Worm (Caenorhabditis elegans): ENCODE data around the gene ent-5.

The ent-5 gene

ce11 chrX:4673165-4673756 is 24.3 kb upstream of the ent-5 start, which contains the start of gene tmem-135:
tmem-135 (plus strand) TSS chrX:4673706.
- TF ChIP-seq klf-2 (GFP tag; conservative IDR thresholded peaks at IDR 0.05) (no peak), cog-1 (tag; optimal IDR thresholded peaks at IDR 0.05) (no peak), T22C8.4 (GFP tag; IDR thresholded peaks at IDR 0.05) (no peak)

ce11 chrX:4671837-4672236 is 22.8 kb upstream of the ent-5 start:
- TF ChIP-seq tab-1 (GFP tag; IDR thresholded peaks at IDR 0.05), result no peak
- no peak for TF ChIP-seq cog-1 (tag; optimal IDR thresholded peaks at IDR 0.05)
- TF ChIP-seq ref-1 (GFP tag; conservative IDR thresholded peaks at IDR 0.05), result no peak
- no peak for TF ChIP-seq klf-2 (GFP tag; conservative IDR thresholded peaks at IDR 0.05)
- TF ChIP-seq flt-1 (GFP tag; IDR thresholded peaks at IDR 0.05), result no peak
- no peak for TF ChIP-seq med-1 (GFP tag; optimal IDR thresholded peaks at IDR 0.05; ENCODE audit: insufficient read depth)
- TF ChIP-seq ztf-23 (GFP tag; IDR thresholded peaks at IDR 0.05), result no peak
- TF ChIP-seq ztf-29 (GFP tag; IDR thresholded peaks at IDR 0.05), result no peak
- TF ChIP-seq T22C8.4 (GFP tag; IDR thresholded peaks at IDR 0.05), result no peak

- TF ChIP-seq med-1 (GFP tag; optimal IDR thresholded peaks at IDR 0.05; ENCODE audit: insufficient read depth) (no peak), tab-1 (GFP tag; IDR thresholded peaks at IDR 0.05) (no peak), klf-2 (GFP tag; conservative IDR thresholded peaks at IDR 0.05) (no peak), ztf-29 (GFP tag; IDR thresholded peaks at IDR 0.05) (no peak)
Observed at ce11 chrX:4667788-4668187, 18.8 kb upstream of the ent-5 start, which contains the start of gene mfsd-12. mfsd-12 (plus strand) TSS chrX:4668088.

ce11 chrX:4664649-4665048 is 15.7 kb upstream of the ent-5 start:
- TF ChIP-seq cog-1 (tag; optimal IDR thresholded peaks at IDR 0.05) (no peak), ztf-23 (GFP tag; IDR thresholded peaks at IDR 0.05) (no peak), ref-1 (GFP tag; conservative IDR thresholded peaks at IDR 0.05) (no peak), flt-1 (GFP tag; IDR thresholded peaks at IDR 0.05) (no peak), ztf-29 (GFP tag; IDR thresholded peaks at IDR 0.05) (no peak), med-1 (GFP tag; optimal IDR thresholded peaks at IDR 0.05; ENCODE audit: insufficient read depth) (no peak), T22C8.4 (GFP tag; IDR thresholded peaks at IDR 0.05) (no peak), tab-1 (GFP tag; IDR thresholded peaks at IDR 0.05) (no peak), klf-2 (GFP tag; conservative IDR thresholded peaks at IDR 0.05) (no peak)

ce11 chrX:4662964-4663684 is 14.1 kb upstream of the ent-5 start:
- TF ChIP-seq ztf-23 (GFP tag; IDR thresholded peaks at IDR 0.05) (no peak), klf-2 (GFP tag; conservative IDR thresholded peaks at IDR 0.05) (no peak)

- TF ChIP-seq ztf-29 (GFP tag; IDR thresholded peaks at IDR 0.05), result no peak
- no peak for TF ChIP-seq klf-2 (GFP tag; conservative IDR thresholded peaks at IDR 0.05)
- no peak for TF ChIP-seq T22C8.4 (GFP tag; IDR thresholded peaks at IDR 0.05)
- no peak for TF ChIP-seq med-1 (GFP tag; optimal IDR thresholded peaks at IDR 0.05; ENCODE audit: insufficient read depth)
- no peak for TF ChIP-seq tab-1 (GFP tag; IDR thresholded peaks at IDR 0.05)
- TF ChIP-seq cog-1 (tag; optimal IDR thresholded peaks at IDR 0.05), result no peak
- TF ChIP-seq ref-1 (GFP tag; conservative IDR thresholded peaks at IDR 0.05), result no peak
- no peak for TF ChIP-seq ztf-23 (GFP tag; IDR thresholded peaks at IDR 0.05)
- no peak for TF ChIP-seq flt-1 (GFP tag; IDR thresholded peaks at IDR 0.05)
Observed at ce11 chrX:4662293-4662825, 13.4 kb upstream of the ent-5 start.

ce11 chrX:4660268-4660880 is 11.4 kb upstream of the ent-5 start, which contains the start of gene nhr-45:
nhr-45 (minus strand) TSS chrX:4660318.
- TF ChIP-seq ztf-23 (GFP tag; IDR thresholded peaks at IDR 0.05), result no peak
- TF ChIP-seq tab-1 (GFP tag; IDR thresholded peaks at IDR 0.05), result no peak
- TF ChIP-seq flt-1 (GFP tag; IDR thresholded peaks at IDR 0.05), result no peak
- no peak for TF ChIP-seq med-1 (GFP tag; optimal IDR thresholded peaks at IDR 0.05; ENCODE audit: insufficient read depth)
- no peak for TF ChIP-seq ref-1 (GFP tag; conservative IDR thresholded peaks at IDR 0.05)
- TF ChIP-seq ztf-29 (GFP tag; IDR thresholded peaks at IDR 0.05), result no peak
- TF ChIP-seq cog-1 (tag; optimal IDR thresholded peaks at IDR 0.05), result no peak
- no peak for TF ChIP-seq T22C8.4 (GFP tag; IDR thresholded peaks at IDR 0.05)
- TF ChIP-seq klf-2 (GFP tag; conservative IDR thresholded peaks at IDR 0.05), result no peak

ce11 chrX:4658706-4659105 is 9.7 kb upstream of the ent-5 start:
- TF ChIP-seq ztf-23 (GFP tag; IDR thresholded peaks at IDR 0.05), result no peak
- TF ChIP-seq cog-1 (tag; optimal IDR thresholded peaks at IDR 0.05), result no peak
- TF ChIP-seq T22C8.4 (GFP tag; IDR thresholded peaks at IDR 0.05), result no peak
- TF ChIP-seq ref-1 (GFP tag; conservative IDR thresholded peaks at IDR 0.05), result no peak
- no peak for TF ChIP-seq flt-1 (GFP tag; IDR thresholded peaks at IDR 0.05)
- TF ChIP-seq klf-2 (GFP tag; conservative IDR thresholded peaks at IDR 0.05), result no peak
- TF ChIP-seq med-1 (GFP tag; optimal IDR thresholded peaks at IDR 0.05; ENCODE audit: insufficient read depth), result no peak
- no peak for TF ChIP-seq ztf-29 (GFP tag; IDR thresholded peaks at IDR 0.05)
- TF ChIP-seq tab-1 (GFP tag; IDR thresholded peaks at IDR 0.05), result no peak

- TF ChIP-seq flt-1 (GFP tag; IDR thresholded peaks at IDR 0.05) (no peak), T22C8.4 (GFP tag; IDR thresholded peaks at IDR 0.05) (no peak)
Observed at ce11 chrX:4658303-4658702, 9.3 kb upstream of the ent-5 start.

ce11 chrX:4657577-4657976 is 8.6 kb upstream of the ent-5 start:
- TF ChIP-seq ref-1 (GFP tag; conservative IDR thresholded peaks at IDR 0.05), result no peak
- no peak for TF ChIP-seq cog-1 (tag; optimal IDR thresholded peaks at IDR 0.05)
- TF ChIP-seq klf-2 (GFP tag; conservative IDR thresholded peaks at IDR 0.05), result no peak
- no peak for TF ChIP-seq T22C8.4 (GFP tag; IDR thresholded peaks at IDR 0.05)
- no peak for TF ChIP-seq flt-1 (GFP tag; IDR thresholded peaks at IDR 0.05)
- no peak for TF ChIP-seq ztf-29 (GFP tag; IDR thresholded peaks at IDR 0.05)
- TF ChIP-seq ztf-23 (GFP tag; IDR thresholded peaks at IDR 0.05), result no peak
- TF ChIP-seq med-1 (GFP tag; optimal IDR thresholded peaks at IDR 0.05; ENCODE audit: insufficient read depth), result no peak
- TF ChIP-seq tab-1 (GFP tag; IDR thresholded peaks at IDR 0.05), result no peak

Data from whole organism, midembryonic.